Fruit fly (Drosophila melanogaster): Measurements from ENCODE around the gene CG14864.

DNA sequence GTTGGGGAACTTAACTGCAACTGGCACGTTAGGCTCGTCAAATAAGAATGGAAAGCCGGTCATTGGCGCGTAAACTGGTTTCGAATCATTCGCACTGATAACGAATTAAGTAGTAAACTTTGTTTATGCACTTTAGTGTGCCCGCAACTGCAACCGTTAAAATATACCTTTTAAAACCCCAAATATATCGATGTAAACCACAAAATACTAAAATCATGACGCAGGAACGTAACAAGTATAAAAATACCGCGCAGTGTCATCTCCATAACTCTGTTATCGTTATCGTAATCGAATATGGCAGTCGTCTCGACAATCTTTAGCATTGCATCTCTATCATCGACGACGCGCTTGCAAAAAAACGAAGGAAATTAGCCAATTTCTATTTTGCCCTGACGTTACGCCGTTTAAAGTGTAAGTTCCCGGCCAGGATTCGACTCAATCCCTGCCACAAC is 43.0 kb downstream of the CG14864 start, which contains the start of the genes CG31344 and Caf1-55:
- TF ChIP-seq psq (optimal IDR thresholded peaks at IDR 0.05), result no peak
- no peak for TF ChIP-seq Myc (optimal IDR thresholded peaks at IDR 0.05)
- no peak for TF ChIP-seq ttk (optimal IDR thresholded peaks at IDR 0.05)
- TF ChIP-seq insv (optimal IDR thresholded peaks at IDR 0.05), result no peak
- no peak for TF ChIP-seq h (optimal IDR thresholded peaks at IDR 0.05)
- TF ChIP-seq Sin3A (optimal IDR thresholded peaks at IDR 0.05), result no peak

Measured in Kc167 (cell line).